Fruit fly (Drosophila melanogaster) Kc167 (cell line): ENCODE measurements around the gene melt.

ENCODE experiments used
- Myc ChIP-seq: fragments of >200 bp; optimal IDR thresholded peaks from 2 replicates; lab custom pipeline; 2017; ENCODE audit warnings: missing external identifiers
- Sin3A ChIP-seq: fragments of >200 bp; optimal IDR thresholded peaks from 2 replicates; lab custom pipeline; 2018; ENCODE audit warnings: missing external identifiers
- h ChIP-seq: fragments of >200 bp; optimal IDR thresholded peaks from 3 replicates; lab custom pipeline; 2018; ENCODE audit warnings: missing external identifiers
- insv ChIP-seq: fragments of >200 bp; optimal IDR thresholded peaks from 3 replicates; lab custom pipeline; 2018; ENCODE audit warnings: missing external identifiers
- psq ChIP-seq: fragments of >200 bp; optimal IDR thresholded peaks from 2 replicates; lab custom pipeline; 2017; ENCODE audit warnings: missing external identifiers
- ttk ChIP-seq: sonication (Bioruptor generic); optimal IDR thresholded peaks from 2 replicates; lab custom pipeline; 2017; ENCODE audit warnings: missing external identifiers

- TF ChIP-seq h (lab: Kevin White, UChicago) (no peak), ttk (lab: Kevin White, UChicago) (no peak), insv (no peak), Myc (lab: Kevin White, UChicago) (no peak), Sin3A (lab: Kevin White, UChicago) (no peak), psq (lab: Kevin White, UChicago) (no peak)
These were observed 19.9 kb downstream of the melt start for dm6 chr3L:7154249-7154648.
